Worm (Caenorhabditis elegans): Measurements from ENCODE around the gene D1086.12.

ce11 chrV:14103970-14104369 lies 3.0 kb downstream of the D1086.12 start, which contains the start of gene D1086.9:
- TF ChIP-seq him-1 (tag; optimal IDR thresholded peaks at IDR 0.05) (no peak), W03F9.2 (tag; optimal IDR thresholded peaks at IDR 0.05) (no peak), dao-5 (tag; optimal IDR thresholded peaks at IDR 0.05) (no peak)
